Fruit fly (Drosophila melanogaster) S2 (cell line): ENCODE data around the gene CG3808.
A peak's percentile ranks its signal among the peaks of the same experiment; 100 is the strongest.

Source experiments
- CG8478 ChIP-seq: fragments of >200 bp; optimal IDR thresholded peaks from 2 replicates; lab custom pipeline; 2018
- CTCF ChIP-seq, 2 experiments: fragments of >200 bp; optimal IDR thresholded peaks; 2 replicates each; lab custom pipeline; 2018

The CG3808 gene

DNA sequence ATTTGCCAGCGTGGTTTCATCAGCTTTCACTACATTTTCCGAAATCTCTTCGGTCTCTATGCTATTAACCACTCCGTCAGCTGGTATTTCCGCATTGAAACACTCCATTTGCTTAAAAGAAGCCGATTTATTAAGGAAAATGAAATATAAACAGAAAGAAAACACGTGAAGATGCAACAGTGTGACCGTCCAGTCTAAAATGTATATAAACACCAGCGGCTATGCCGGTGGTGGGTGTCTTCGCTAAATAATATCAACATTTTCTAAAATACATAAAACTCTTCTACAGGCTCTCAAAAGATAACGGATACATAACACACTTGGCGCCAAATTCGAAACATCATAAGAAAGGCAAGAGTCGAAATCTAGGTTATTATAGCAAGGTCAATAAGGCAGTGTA is at the start of gene CG3808:
Gene CG3808 (minus strand): TSS at position 196 of the 400 bp plus-strand sequence.
- TF ChIP-seq CG8478 (lab: Kevin White, UChicago): no peak
- TF ChIP-seq CTCF (optimal IDR thresholded peaks at IDR 0.05; lab: Kevin White, UChicago): peak; percentile 29 to 45

- TF ChIP-seq CTCF (optimal IDR thresholded peaks at IDR 0.05; lab: Kevin White, UChicago) (no peak), CG8478 (lab: Kevin White, UChicago) (no peak)
These were observed 49.5 kb upstream of the CG3808 start for dm6 chr3L:19049669-19050510.

dm6 chr3L:19048761-19049160 is 48.4 kb upstream of the CG3808 start:
- TF ChIP-seq CG8478 (lab: Kevin White, UChicago): no peak
- no peak for TF ChIP-seq CTCF (optimal IDR thresholded peaks at IDR 0.05; lab: Kevin White, UChicago)

- no peak for TF ChIP-seq CTCF (optimal IDR thresholded peaks at IDR 0.05; lab: Kevin White, UChicago)
- no peak for TF ChIP-seq CG8478 (lab: Kevin White, UChicago)
These were observed 47.8 kb upstream of the CG3808 start for dm6 chr3L:19048257-19048656.

dm6 chr3L:19046389-19047042 is 46.1 kb upstream of the CG3808 start:
- TF ChIP-seq CTCF (optimal IDR thresholded peaks at IDR 0.05; lab: Kevin White, UChicago) (no peak), CG8478 (lab: Kevin White, UChicago) (no peak)

DNA sequence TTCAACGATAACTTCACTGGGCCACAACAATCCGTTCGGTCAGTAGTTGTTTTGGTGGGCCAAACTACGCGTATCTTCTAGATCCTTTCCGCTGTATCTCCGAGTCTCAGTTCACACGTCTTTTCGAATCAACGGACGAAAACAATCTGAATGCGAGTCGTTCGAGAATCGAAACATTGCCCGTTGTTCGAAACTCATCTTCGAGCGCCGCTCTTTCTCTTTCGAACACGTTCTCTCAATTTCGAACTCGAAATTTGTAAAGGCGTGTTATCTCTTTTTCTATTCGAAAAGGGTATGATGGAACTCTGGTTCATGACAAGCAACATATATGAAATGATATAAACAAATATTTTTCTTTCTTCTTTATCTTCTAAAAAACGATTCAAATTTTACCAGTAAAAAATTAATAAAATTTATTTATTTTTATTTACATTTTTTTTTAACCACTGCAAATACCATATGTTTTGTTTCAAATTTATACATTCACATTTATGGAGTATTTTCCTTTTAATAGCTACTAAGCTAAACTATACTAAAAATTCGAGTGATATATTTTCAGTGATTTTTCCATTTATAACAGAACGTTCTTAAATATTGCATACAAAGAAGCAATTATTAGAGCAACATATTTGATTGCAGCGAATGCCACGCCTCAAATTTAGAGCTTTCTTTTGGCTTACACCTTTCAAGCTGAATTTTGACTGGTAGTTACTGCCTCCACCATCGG is 45.1 kb upstream of the CG3808 start, which contains the start of gene nkd:
Gene nkd (minus strand): TSS at position 151 of the 727 bp plus-strand sequence.
- TF ChIP-seq CTCF (optimal IDR thresholded peaks at IDR 0.05; lab: Kevin White, UChicago) (no peak), CG8478 (lab: Kevin White, UChicago) (no peak)

DNA sequence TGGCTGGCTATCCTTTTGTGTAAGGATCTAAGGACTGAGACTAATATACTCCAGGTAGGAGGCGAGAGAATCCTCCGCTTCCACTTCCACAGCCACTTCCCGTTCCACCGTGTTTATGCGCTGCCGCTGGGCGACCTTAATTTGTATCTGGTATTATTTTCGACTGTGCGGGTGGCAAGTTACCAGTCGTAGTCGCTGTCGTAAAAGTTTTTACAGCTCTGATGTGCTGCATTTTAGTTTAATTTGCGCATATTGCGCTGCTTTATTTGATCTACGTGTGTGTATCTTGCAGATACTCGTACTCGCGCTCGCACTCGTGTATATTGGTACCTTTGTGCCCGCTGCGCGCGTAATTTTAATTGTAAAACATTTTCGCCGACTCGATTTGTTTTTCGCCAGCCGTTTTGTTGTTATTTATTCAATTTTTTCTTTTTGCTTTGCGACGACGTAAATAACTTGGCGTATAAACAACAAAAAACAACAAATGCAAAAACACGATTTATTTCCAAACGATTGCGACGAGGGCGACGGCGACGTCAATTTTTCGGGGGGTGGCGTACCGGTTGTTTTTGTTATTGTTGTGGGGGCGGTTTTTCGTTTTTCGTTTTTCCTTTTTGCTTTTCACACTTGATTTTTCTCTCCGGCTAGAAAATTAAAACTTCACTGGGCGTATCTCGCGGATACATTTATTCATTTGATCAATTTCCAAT is 44.3 kb upstream of the CG3808 start:
- no peak for TF ChIP-seq CG8478 (lab: Kevin White, UChicago)
- no peak for TF ChIP-seq CTCF (optimal IDR thresholded peaks at IDR 0.05; lab: Kevin White, UChicago)

DNA sequence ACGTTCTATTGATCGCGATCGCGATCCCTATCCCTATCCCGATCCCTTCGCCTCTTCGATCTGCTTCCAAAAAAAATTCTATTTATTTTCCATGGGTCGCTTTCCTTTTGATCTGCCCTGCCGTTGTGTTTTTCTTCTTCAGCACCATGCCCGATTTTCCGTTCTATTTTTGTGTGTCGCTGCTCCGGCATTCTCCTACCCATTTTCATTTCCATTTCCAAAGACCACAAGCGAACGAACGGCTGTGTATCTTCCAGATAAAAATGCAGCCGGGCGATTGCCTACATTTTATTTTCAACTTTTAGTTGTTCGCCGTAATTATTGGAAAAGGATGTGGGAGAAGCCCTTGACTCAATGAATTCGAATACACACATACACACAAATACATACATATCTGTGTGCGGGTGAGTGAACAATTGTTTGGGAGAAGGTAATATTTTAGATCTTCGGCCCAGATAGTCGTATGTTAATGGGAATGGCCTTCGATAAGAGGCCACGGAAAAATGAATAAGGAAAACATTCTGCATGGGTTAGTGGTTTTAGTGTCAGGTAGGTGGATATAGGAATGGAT is 43.1 kb upstream of the CG3808 start:
- no peak for TF ChIP-seq CG8478 (lab: Kevin White, UChicago)
- TF ChIP-seq CTCF (optimal IDR thresholded peaks at IDR 0.05; lab: Kevin White, UChicago): no peak

DNA sequence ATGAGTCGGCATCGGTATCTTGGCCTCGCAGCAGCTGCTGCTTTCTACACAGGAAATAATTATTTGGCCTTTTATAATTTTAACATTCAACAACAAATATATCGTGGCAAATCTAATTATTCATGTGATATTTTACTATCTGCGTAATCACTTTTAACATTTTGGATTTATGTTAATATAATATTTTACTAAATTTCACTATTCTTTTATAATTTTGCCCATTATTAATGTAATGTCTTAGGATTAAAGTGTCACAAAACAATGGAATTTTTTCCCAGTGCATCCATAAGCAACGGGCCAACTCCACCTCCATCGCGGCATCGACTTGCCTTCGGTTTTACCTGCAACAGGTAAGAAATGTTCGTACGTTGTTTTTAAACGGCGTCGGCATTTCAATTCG is 42.1 kb upstream of the CG3808 start:
- TF ChIP-seq CG8478 (lab: Kevin White, UChicago) (no peak), CTCF (optimal IDR thresholded peaks at IDR 0.05; lab: Kevin White, UChicago) (no peak)

DNA sequence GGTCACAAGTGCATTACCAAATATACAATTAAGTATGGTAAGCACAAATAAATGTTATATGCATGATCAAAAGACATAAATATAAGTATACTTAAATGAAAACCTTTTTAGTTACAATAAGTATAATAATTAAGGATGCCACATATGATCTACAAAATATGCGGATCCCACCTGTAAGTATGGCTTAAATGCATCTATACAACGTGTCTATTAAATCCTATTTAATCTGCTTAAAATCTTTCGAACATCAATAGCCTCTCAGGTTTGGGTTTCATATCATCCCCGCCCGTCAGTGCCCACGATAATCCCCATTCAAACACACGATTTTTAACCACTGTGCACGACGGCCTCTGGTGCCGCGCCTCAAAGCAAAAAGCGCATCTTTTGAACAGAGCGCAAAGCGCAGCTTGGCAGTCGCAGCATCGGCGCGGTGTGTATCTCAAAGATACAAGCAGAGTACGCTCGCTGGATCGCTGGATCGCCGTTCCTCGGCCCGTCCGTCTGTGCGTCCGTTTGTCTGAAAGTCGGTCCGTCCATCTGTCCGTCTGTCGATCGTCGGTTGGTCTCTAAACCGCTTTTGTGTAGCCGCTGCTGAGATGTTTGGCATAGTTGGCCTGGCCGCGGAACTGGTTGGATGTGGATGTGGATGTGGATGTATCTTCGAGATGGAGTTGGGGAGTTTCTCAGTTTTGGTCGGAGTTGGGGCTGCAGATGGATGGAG is 41.4 kb upstream of the CG3808 start:
- no peak for TF ChIP-seq CG8478 (lab: Kevin White, UChicago)
- TF ChIP-seq CTCF (optimal IDR thresholded peaks at IDR 0.05; lab: Kevin White, UChicago): no peak

- TF ChIP-seq CG8478 (lab: Kevin White, UChicago): no peak
- no peak for TF ChIP-seq CTCF (optimal IDR thresholded peaks at IDR 0.05; lab: Kevin White, UChicago)
These were observed 40.8 kb upstream of the CG3808 start for dm6 chr3L:19041161-19041560.

DNA sequence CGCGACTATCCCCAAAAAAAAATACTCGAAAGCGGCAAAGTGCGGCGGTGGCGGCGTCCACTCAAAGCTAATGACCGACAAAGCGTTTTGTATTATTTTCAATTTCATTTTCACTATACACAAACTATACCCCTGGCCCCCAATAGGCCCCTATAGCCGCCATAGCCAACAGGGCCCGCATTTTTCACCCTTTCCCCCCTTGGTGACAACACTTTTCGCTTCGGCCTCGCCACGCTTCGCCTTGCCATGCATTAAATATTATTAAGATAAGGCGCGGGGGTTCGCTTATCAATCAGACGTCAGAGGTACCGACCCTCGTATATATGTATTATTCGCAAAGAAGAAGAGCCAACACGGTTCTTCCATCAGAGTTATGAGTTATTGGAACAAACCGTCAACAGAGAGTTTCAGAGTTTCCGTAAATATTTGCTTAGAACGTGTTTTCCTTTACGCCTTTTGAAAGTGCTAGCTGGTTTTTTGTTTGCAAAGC is 39.8 kb upstream of the CG3808 start:
- no peak for TF ChIP-seq CTCF (optimal IDR thresholded peaks at IDR 0.05; lab: Kevin White, UChicago)
- no peak for TF ChIP-seq CG8478 (lab: Kevin White, UChicago)

DNA sequence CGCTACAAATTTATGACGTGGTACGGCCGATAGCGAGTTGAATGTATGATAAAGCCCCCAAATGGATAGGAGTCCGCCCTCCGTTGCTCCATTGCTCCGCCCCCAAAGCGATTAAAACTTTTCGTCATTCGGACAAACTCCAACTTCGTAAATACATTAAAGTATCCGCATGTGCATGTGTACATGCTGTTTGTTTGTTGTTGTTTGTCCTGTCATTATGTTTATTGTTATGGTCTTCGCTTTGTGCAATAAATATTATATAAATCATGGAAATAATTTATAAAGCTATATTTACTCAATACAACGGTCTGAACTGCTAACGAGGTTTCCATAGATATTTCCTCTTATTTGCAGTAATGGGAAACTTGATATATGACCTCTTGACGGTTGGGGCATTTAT is 36.6 kb upstream of the CG3808 start:
- TF ChIP-seq CG8478 (lab: Kevin White, UChicago) (no peak), CTCF (optimal IDR thresholded peaks at IDR 0.05; lab: Kevin White, UChicago) (no peak)
